Fruit fly (Drosophila melanogaster) whole organism, wandering third instar larva: ENCODE measurements around the gene CG12992.

Experiments
- GATAd ChIP-seq: sonication (Bioruptor generic); optimal IDR thresholded peaks from 2 replicates; lab custom pipeline; 2016; ENCODE audit warnings: missing biosample characterization, missing genetic modification characterization
- br ChIP-seq: fragments of 200-800 bp; sonication (Bioruptor generic); optimal IDR thresholded peaks from 2 replicates; lab custom pipeline; 2016; ENCODE audit warnings: missing biosample characterization, missing genetic modification characterization
- lola ChIP-seq: fragments of >200 bp; optimal IDR thresholded peaks from 2 replicates; lab custom pipeline; 2017; ENCODE audit warnings: missing biosample characterization, missing genetic modification characterization
- pan ChIP-seq: fragments of >200 bp; optimal IDR thresholded peaks from 2 replicates; lab custom pipeline; 2017
- sage ChIP-seq: fragments of 200-800 bp; sonication (Bioruptor generic); optimal IDR thresholded peaks from 2 replicates; lab custom pipeline; 2016; ENCODE audit warnings: missing biosample characterization, mild to moderate bottlenecking, missing genetic modification characterization

DNA sequence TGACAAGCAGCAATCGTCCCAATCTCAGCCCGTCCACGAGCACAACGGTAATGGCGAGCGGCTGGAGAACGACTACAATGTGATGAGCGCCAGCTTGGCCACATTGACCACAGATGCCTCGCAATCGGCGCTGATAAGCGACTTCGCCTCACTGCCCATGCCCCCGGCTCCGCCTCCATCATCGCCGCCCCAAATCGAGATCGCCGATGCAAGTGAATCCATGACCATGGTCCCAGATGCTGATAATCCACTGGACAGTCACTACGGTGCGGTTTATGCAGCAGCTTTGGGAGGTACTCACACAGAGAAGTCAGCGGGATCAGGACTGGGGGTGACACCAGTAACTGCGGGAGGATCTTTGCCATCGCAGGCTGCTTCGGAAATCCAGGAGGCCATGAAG is 13.8 kb downstream of the CG12992 start:
- TF ChIP-seq pan (lab: Kevin White, UChicago): no peak
- no peak for TF ChIP-seq lola (GFP tag; lab: Kevin White, UChicago)
- no peak for TF ChIP-seq sage (GFP tag; lab: Kevin White, UChicago)
- no peak for TF ChIP-seq br (GFP tag; lab: Kevin White, UChicago)
- no peak for TF ChIP-seq GATAd (GFP tag; lab: Kevin White, UChicago)
